Fruit fly (Drosophila melanogaster) whole organism, embryonic: ENCODE results near the gene bumpel.
A peak's percentile ranks its signal among the peaks of the same experiment; 100 is the strongest.

Experiments
- Blimp-1 ChIP-seq: fragments of 200-800 bp; sonication (Bioruptor generic); optimal IDR thresholded peaks from 3 replicates; lab custom pipeline; 2018; ENCODE audit warnings: missing biosample characterization, missing genetic modification characterization, mild to moderate bottlenecking, moderate library complexity, missing genetic modification reagents
- CG12942 ChIP-seq: fragments of 200-800 bp; sonication (Bioruptor generic); optimal IDR thresholded peaks from 3 replicates; lab custom pipeline; 2016; ENCODE audit warnings: missing biosample characterization, missing genetic modification characterization
- CG15073 ChIP-seq: fragments of 200-800 bp; sonication (Bioruptor generic); optimal IDR thresholded peaks from 2 replicates; lab custom pipeline; 2016; ENCODE audit warnings: missing biosample characterization, missing genetic modification characterization
- CG16779 ChIP-seq: fragments of 200-800 bp; sonication (Bioruptor generic); IDR thresholded peaks from 2 replicates; pipeline ENCODE4 v1.3.6; 2022; ENCODE audit warnings: missing biosample characterization, missing genetic modification characterization
- CG16813 ChIP-seq: fragments of 200-800 bp; sonication (Bioruptor generic); IDR thresholded peaks from 3 replicates; pipeline ENCODE4 v1.3.6; 2022; ENCODE audit warnings: missing biosample characterization, missing genetic modification characterization; ENCODE audit not compliant: partially characterized antibody
- CG16815 ChIP-seq: fragments of 200-800 bp; sonication (Bioruptor generic); optimal IDR thresholded peaks from 3 replicates; lab custom pipeline; 2017; ENCODE audit warnings: missing biosample characterization, mild to moderate bottlenecking, missing genetic modification characterization
- CG17186 ChIP-seq: fragments of 200-800 bp; sonication (Bioruptor generic); optimal IDR thresholded peaks from 3 replicates; lab custom pipeline; 2017; ENCODE audit warnings: missing biosample characterization, missing genetic modification reagents, missing genetic modification characterization
- CG18011 ChIP-seq: fragments of 200-800 bp; sonication (Bioruptor generic); optimal IDR thresholded peaks from 2 replicates; lab custom pipeline; 2017; ENCODE audit warnings: missing biosample characterization, missing genetic modification characterization, mild to moderate bottlenecking, moderate library complexity, missing genotype
- CG2199 ChIP-seq: fragments of 200-800 bp; sonication (Bioruptor generic); IDR thresholded peaks from 3 replicates; pipeline ENCODE4 v1.3.6; 2022; ENCODE audit warnings: missing biosample characterization, missing genetic modification characterization
- CG2875 ChIP-seq: fragments of 200-800 bp; sonication (Bioruptor generic); optimal IDR thresholded peaks from 2 replicates; lab custom pipeline; 2017; ENCODE audit warnings: missing biosample characterization, mild to moderate bottlenecking, missing genetic modification characterization, missing genetic modification reagents
- CG3065 ChIP-seq: fragments of 200-800 bp; sonication (Bioruptor generic); optimal IDR thresholded peaks from 2 replicates; lab custom pipeline; 2016; ENCODE audit warnings: missing biosample characterization, missing genetic modification characterization
- CG34224 ChIP-seq: fragments of 200-800 bp; sonication (Bioruptor generic); IDR thresholded peaks from 3 replicates; pipeline ENCODE4 v1.3.6; 2022; ENCODE audit warnings: missing biosample characterization, missing genetic modification characterization; ENCODE audit not compliant: partially characterized antibody
- CG3726 ChIP-seq: fragments of 200-800 bp; sonication (Bioruptor generic); IDR thresholded peaks from 3 replicates; pipeline ENCODE4, ENCODE4 v1.3.6; 2022; ENCODE audit warnings: missing biosample characterization, missing genetic modification characterization
- CG3847 ChIP-seq: fragments of 200-800 bp; sonication (Bioruptor generic); IDR thresholded peaks from 2 replicates; pipeline ENCODE4 v1.3.6; 2022; ENCODE audit warnings: missing biosample characterization, missing genetic modification characterization
- CG4328 ChIP-seq: fragments of 200-800 bp; sonication (Bioruptor generic); optimal IDR thresholded peaks from 3 replicates; lab custom pipeline; 2017; ENCODE audit warnings: missing biosample characterization, missing genetic modification reagents, missing genetic modification characterization
- CG6254 ChIP-seq: fragments of 200-800 bp; sonication (Bioruptor generic); optimal IDR thresholded peaks from 3 replicates; lab custom pipeline; 2017; ENCODE audit warnings: mild to moderate bottlenecking, missing biosample characterization, missing genetic modification reagents, missing genetic modification characterization
- CG8290 ChIP-seq, 3 experiments: fragments of 200-800 bp; sonication (Bioruptor generic); optimal IDR thresholded peaks; 2 replicates each; lab custom pipeline; 2016 to 2019; ENCODE audit warnings: missing biosample characterization in 3 of 3, missing genetic modification characterization in 3 of 3, mild to moderate bottlenecking in 2 of 3, moderate library complexity in 1 of 3
- CG9437 ChIP-seq: fragments of 200-800 bp; sonication (Bioruptor generic); optimal IDR thresholded peaks from 2 replicates; lab custom pipeline; 2018; ENCODE audit warnings: missing biosample characterization, mild to moderate bottlenecking, missing genetic modification characterization
- Dip3 ChIP-seq: fragments of 200-800 bp; sonication (Bioruptor generic); optimal IDR thresholded peaks from 3 replicates; lab custom pipeline; 2016; ENCODE audit warnings: missing biosample characterization, missing genetic modification characterization
- Dll ChIP-seq: fragments of 200-800 bp; sonication (Bioruptor generic); IDR thresholded peaks from 4 replicates; pipeline ENCODE4 v1.3.6; 2022; ENCODE audit warnings: missing biosample characterization, missing genetic modification characterization; ENCODE audit not compliant: partially characterized antibody
- Dp ChIP-seq: fragments of 200-800 bp; sonication (Bioruptor generic); optimal IDR thresholded peaks from 2 replicates; lab custom pipeline; 2018; ENCODE audit warnings: missing biosample characterization, mild to moderate bottlenecking, missing genetic modification characterization, moderate library complexity
- E2f2 ChIP-seq: fragments of 200-800 bp; sonication (Bioruptor generic); IDR thresholded peaks from 2 replicates; pipeline ENCODE4 v1.3.6; 2022; ENCODE audit warnings: missing biosample characterization, missing genetic modification characterization
- ERR ChIP-seq: fragments of 200-800 bp; sonication (Bioruptor generic); optimal IDR thresholded peaks from 2 replicates; lab custom pipeline; 2016; ENCODE audit warnings: missing biosample characterization, missing genetic modification characterization
- Ets65A ChIP-seq: fragments of 200-800 bp; sonication (Bioruptor generic); peaks from one replicate; lab custom pipeline; 2016; ENCODE audit warnings: missing biosample characterization, missing genetic modification characterization
- HLH3B ChIP-seq: fragments of 200-800 bp; sonication (Bioruptor generic); IDR thresholded peaks from 2 replicates; pipeline ENCODE4 v1.3.6; 2022; ENCODE audit warnings: missing biosample characterization, missing genetic modification characterization
- Hand ChIP-seq: fragments of 200-800 bp; sonication (Bioruptor generic); optimal IDR thresholded peaks from 2 replicates; lab custom pipeline; 2017; ENCODE audit warnings: mild to moderate bottlenecking, missing biosample characterization, missing genetic modification reagents, missing genetic modification characterization
- Hr78 ChIP-seq, 2 experiments: fragments of 200-800 bp in 1 of 2; fragments of >200 bp in 1 of 2; sonication (Bioruptor generic) in 1 of 2; optimal IDR thresholded peaks; 2 replicates each; lab custom pipeline; 2017 to 2019; ENCODE audit warnings: missing biosample characterization in 2 of 2, missing genetic modification characterization in 2 of 2, mild to moderate bottlenecking in 1 of 2, moderate library complexity in 1 of 2
- Jarid2 ChIP-seq: fragments of 200-800 bp; sonication (Bioruptor generic); optimal IDR thresholded peaks from 3 replicates; lab custom pipeline; 2017; ENCODE audit warnings: mild to moderate bottlenecking, missing biosample characterization, missing genetic modification reagents, missing genetic modification characterization
- Nf-YA ChIP-seq: fragments of 200-800 bp; sonication (Bioruptor generic); IDR thresholded peaks from 2 replicates; pipeline ENCODE4 v1.3.6; 2022; ENCODE audit warnings: missing biosample characterization, missing genetic modification characterization
- Oaz ChIP-seq: fragments of 200-800 bp; sonication (Bioruptor generic); IDR thresholded peaks from 2 replicates; pipeline ENCODE4 v1.3.6; 2022; ENCODE audit warnings: missing biosample characterization, missing genetic modification characterization
- Opbp ChIP-seq: fragments of 200-800 bp; sonication (Bioruptor generic); IDR thresholded peaks from 3 replicates; pipeline ENCODE4 v1.3.6; 2022; ENCODE audit warnings: missing biosample characterization, missing genetic modification characterization; ENCODE audit not compliant: partially characterized antibody
- Spps ChIP-seq: fragments of 200-800 bp; sonication (Bioruptor generic); optimal IDR thresholded peaks from 2 replicates; lab custom pipeline; 2018; ENCODE audit warnings: missing biosample characterization, mild to moderate bottlenecking, missing genetic modification characterization
- Xbp1 ChIP-seq: fragments of 200-800 bp; sonication (Bioruptor generic); optimal IDR thresholded peaks from 3 replicates; lab custom pipeline; 2016; ENCODE audit warnings: missing biosample characterization, mild to moderate bottlenecking, missing genetic modification characterization
- YL-1 ChIP-seq: fragments of 200-800 bp; sonication (Bioruptor generic); optimal IDR thresholded peaks from 3 replicates; lab custom pipeline; 2017; ENCODE audit warnings: missing biosample characterization, mild to moderate bottlenecking, missing genetic modification characterization
- az2 ChIP-seq: fragments of 200-800 bp; sonication (Bioruptor generic); optimal IDR thresholded peaks from 3 replicates; lab custom pipeline; 2016; ENCODE audit warnings: missing biosample characterization, missing genetic modification characterization
- cas ChIP-seq: fragments of 200-800 bp; sonication (Bioruptor generic); IDR thresholded peaks from 2 replicates; pipeline ENCODE4 v1.3.6; 2022; ENCODE audit warnings: missing biosample characterization, missing genetic modification characterization
- chn ChIP-seq: fragments of 200-800 bp; sonication (Bioruptor generic); optimal IDR thresholded peaks from 2 replicates; lab custom pipeline; 2016; ENCODE audit warnings: missing biosample characterization, missing genetic modification characterization
- crc ChIP-seq: fragments of 200-800 bp; sonication (Bioruptor generic); optimal IDR thresholded peaks from 2 replicates; lab custom pipeline; 2016; ENCODE audit warnings: missing biosample characterization, missing genetic modification characterization
- dati ChIP-seq: fragments of 200-800 bp; sonication (Bioruptor generic); IDR thresholded peaks from 2 replicates; pipeline ENCODE4 v1.3.6; 2022; ENCODE audit warnings: missing biosample characterization, missing genetic modification characterization
- fu2 ChIP-seq: fragments of 200-800 bp; sonication (Bioruptor generic); optimal IDR thresholded peaks from 2 replicates; lab custom pipeline; 2016; ENCODE audit warnings: missing biosample characterization, missing genetic modification characterization
- gsb ChIP-seq: fragments of 200-800 bp; sonication (Bioruptor generic); IDR thresholded peaks from 2 replicates; pipeline ENCODE4 v1.3.6; 2022; ENCODE audit warnings: missing biosample characterization, missing genetic modification characterization
- ken ChIP-seq: fragments of 200-800 bp; sonication (Bioruptor generic); IDR thresholded peaks from 3 replicates; pipeline ENCODE4 v1.3.6; 2022; ENCODE audit warnings: missing biosample characterization, missing genetic modification characterization
- klu ChIP-seq: fragments of 200-800 bp; sonication (Bioruptor generic); IDR thresholded peaks from 2 replicates; pipeline ENCODE4 v1.3.6; 2022; ENCODE audit warnings: missing biosample characterization, missing genetic modification characterization
- luna ChIP-seq: fragments of 200-800 bp; sonication (Bioruptor generic); optimal IDR thresholded peaks from 2 replicates; lab custom pipeline; 2016; ENCODE audit warnings: missing biosample characterization, missing genetic modification characterization
- mam ChIP-seq: fragments of 200-800 bp; sonication (Bioruptor generic); optimal IDR thresholded peaks from 3 replicates; lab custom pipeline; 2016; ENCODE audit warnings: missing biosample characterization, missing genetic modification characterization
- mld ChIP-seq: fragments of 200-800 bp; sonication (Bioruptor generic); IDR thresholded peaks from 3 replicates; pipeline ENCODE4 v1.3.6; 2022; ENCODE audit warnings: missing biosample characterization, missing genetic modification characterization; ENCODE audit not compliant: partially characterized antibody
- psq ChIP-seq: fragments of 200-800 bp; sonication (Bioruptor generic); optimal IDR thresholded peaks from 2 replicates; lab custom pipeline; 2017; ENCODE audit warnings: missing biosample characterization, missing genetic modification characterization
- tin ChIP-seq: fragments of 200-800 bp; sonication (Bioruptor generic); optimal IDR thresholded peaks from 3 replicates; lab custom pipeline; 2016; ENCODE audit warnings: missing biosample characterization, missing genetic modification characterization
- tio ChIP-seq: fragments of 200-800 bp; sonication (Bioruptor generic); optimal IDR thresholded peaks from 2 replicates; lab custom pipeline; 2017; ENCODE audit warnings: missing biosample characterization, missing genetic modification characterization, inconsistent platforms
- tx ChIP-seq: fragments of 200-800 bp; sonication (Bioruptor generic); optimal IDR thresholded peaks from 2 replicates; lab custom pipeline; 2016; ENCODE audit warnings: missing biosample characterization, missing genetic modification characterization

The bumpel gene

dm6 chr3R:11409667-11410137 is 8.8 kb downstream of the bumpel start, which contains the start of the genes mgr and Irbp (continued):
- TF ChIP-seq Dp, result peak; percentile 68
- peak; percentile 70 for TF ChIP-seq Opbp
- peak; percentile 95 for TF ChIP-seq HLH3B
- TF ChIP-seq tio, result no peak
- TF ChIP-seq dati (GFP tag; lab: Robert Waterston, UW), result no peak
- no peak for TF ChIP-seq CG15073 (GFP tag; lab: Kevin White, UChicago)
- peak; percentile 91 for TF ChIP-seq Oaz (GFP tag; lab: Robert Waterston, UW)
- peak; percentile 79 for TF ChIP-seq CG2875
- TF ChIP-seq Blimp-1 (GFP tag; lab: Kevin White, UChicago), result peak; percentile 91
- TF ChIP-seq CG17186 (GFP tag; lab: Kevin White, UChicago), result peak; percentile 40
- peak; percentile 83 for TF ChIP-seq CG8290 (GFP tag; optimal IDR thresholded peaks at IDR 0.05; lab: Kevin White, UChicago)
- peak in 1 of 2 experiments; percentile 32 for TF ChIP-seq CG8290 (tag; optimal IDR thresholded peaks at IDR 0.05; lab: Kevin White, UChicago)
- TF ChIP-seq CG3726, result peak; percentile 85
- TF ChIP-seq chn (GFP tag; lab: Kevin White, UChicago), result peak; percentile 53
- peak; percentile 90 for TF ChIP-seq az2 (GFP tag; lab: Kevin White, UChicago)
- peak; percentile 91 for TF ChIP-seq CG34224 (GFP tag; lab: Robert Waterston, UW)
- peak; percentile 85; the same call in 1 of the 2 replicates for TF ChIP-seq Nf-YA (GFP tag; lab: Robert Waterston, UW)
- peak; percentile 4 for TF ChIP-seq tx (GFP tag; lab: Kevin White, UChicago)
- peak; percentile 95 for TF ChIP-seq CG3847
- TF ChIP-seq cas, result peak; percentile 88
- no peak for TF ChIP-seq ERR (GFP tag; lab: Kevin White, UChicago)
- TF ChIP-seq Ets65A (GFP tag; lab: Kevin White, UChicago), result peak; percentile 95
- TF ChIP-seq CG6254 (GFP tag; lab: Kevin White, UChicago), result peak; percentile 83
- peak; percentile 44 for TF ChIP-seq Dip3
- peak; percentile 83 for TF ChIP-seq CG16813
- TF ChIP-seq ken (GFP tag; lab: Robert Waterston, UW), result peak; percentile 86
- TF ChIP-seq CG16815, result peak; percentile 75
- TF ChIP-seq CG18011 (GFP tag; lab: Kevin White, UChicago), result peak; percentile 83
- peak; percentile 69 for TF ChIP-seq CG4328 (GFP tag; lab: Kevin White, UChicago)
- TF ChIP-seq CG12942 (GFP tag; lab: Kevin White, UChicago), result peak; percentile 88
- TF ChIP-seq CG9437 (GFP tag; lab: Kevin White, UChicago), result peak; percentile 76
- TF ChIP-seq psq (GFP tag; lab: Kevin White, UChicago), result peak; percentile 80
- peak; percentile 32 for TF ChIP-seq Jarid2 (GFP tag; lab: Kevin White, UChicago)
- TF ChIP-seq fu2 (GFP tag; lab: Kevin White, UChicago), result peak; percentile 50
- peak; percentile 81; the same call in 1 of the 3 replicates for TF ChIP-seq CG2199 (GFP tag; lab: Robert Waterston, UW)
- TF ChIP-seq Hr78 (GFP tag; optimal IDR thresholded peaks at IDR 0.05; lab: Kevin White, UChicago), result no peak
- TF ChIP-seq mam (GFP tag; lab: Kevin White, UChicago), result peak; percentile 45
- TF ChIP-seq CG3065, result peak; percentile 83
- peak; percentile 61 for TF ChIP-seq Hand (GFP tag; lab: Kevin White, UChicago)
- no peak for TF ChIP-seq crc (GFP tag; lab: Kevin White, UChicago)
- peak; percentile 89 for TF ChIP-seq Xbp1 (GFP tag; lab: Kevin White, UChicago)
- TF ChIP-seq YL-1 (GFP tag; lab: Kevin White, UChicago), result peak; percentile 93
- peak; percentile 89 for TF ChIP-seq klu (GFP tag; lab: Robert Waterston, UW)
- TF ChIP-seq tin, result peak; percentile 90
- peak; percentile 14; the same call in 1 of the 3 replicates for TF ChIP-seq mld
- TF ChIP-seq Spps, result peak; percentile 93
- peak; percentile 72; the same call in 1 of the 2 replicates for TF ChIP-seq CG16779 (GFP tag; lab: Robert Waterston, UW)
- TF ChIP-seq Dll, result peak; percentile 93
- peak; percentile 87 for TF ChIP-seq E2f2
- no peak for TF ChIP-seq luna (GFP tag; lab: Kevin White, UChicago)
- peak; percentile 89 for TF ChIP-seq gsb (GFP tag; lab: Robert Waterston, UW)
